In the genomic region with DNA sequence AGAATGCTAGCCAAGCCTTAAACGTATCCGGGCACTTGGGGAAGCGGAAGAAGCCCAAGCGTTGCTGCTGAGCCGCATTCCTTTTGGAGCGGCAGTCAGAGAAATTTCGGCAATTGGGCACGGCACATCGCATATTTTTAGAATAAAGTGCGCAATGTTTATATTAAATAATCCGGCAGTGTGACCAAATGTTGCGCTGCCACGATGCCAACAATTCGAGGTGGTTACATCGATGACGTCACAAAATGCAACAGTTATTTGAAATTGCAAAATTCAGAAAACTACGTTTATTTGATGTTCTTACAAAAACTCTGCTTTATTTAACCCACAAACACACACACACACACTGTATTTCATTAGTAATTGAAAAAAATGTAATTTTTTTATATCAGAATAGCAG, we compare ENCODE assay signal across 1 fruit fly cellular context.
TF ChIP-seq lines count a peak whose summit lies in the region.

A gene (minus strand): TSS at position 182 of the 400 bp plus-strand sequence.

TF ChIP-seq in whole organism, embryonic, 481 proteins besides CTCF, POLR2A, EP300 and RAD21 (continued from another document):
- TF ChIP-seq trem (tag; optimal IDR thresholded peaks at IDR 0.05; lab: Kevin White, UChicago) (peak; percentile 56), Nf-YC (tag; optimal IDR thresholded peaks at IDR 0.05; lab: Kevin White, UChicago) (peak; percentile 5), schlank (tag; optimal IDR thresholded peaks at IDR 0.05; lab: Kevin White, UChicago) (no peak), ci (GFP tag; IDR thresholded peaks at IDR 0.05; lab: Robert Waterston, UW) (peak; percentile 66; the same call in 1 of the 3 replicates), Hmx (GFP tag; optimal IDR thresholded peaks at IDR 0.05; lab: Kevin White, UChicago) (peak; percentile 1), Elba2 (GFP tag; optimal IDR thresholded peaks at IDR 0.05; lab: Kevin White, UChicago) (peak; percentile 48), CG3995 (GFP tag; optimal IDR thresholded peaks at IDR 0.05; lab: Kevin White, UChicago) (no peak), Pdp1 (GFP tag; optimal IDR thresholded peaks at IDR 0.05; lab: Kevin White, UChicago) (peak in 1 of 2 experiments; percentile 98), ssp (GFP tag; IDR thresholded peaks at IDR 0.05; lab: Robert Waterston, UW) (peak; percentile 79), CG7372 (GFP tag; IDR thresholded peaks at IDR 0.05; lab: Robert Waterston, UW) (no peak), Taf1 (GFP tag; IDR thresholded peaks at IDR 0.05; lab: Robert Waterston, UW) (no peak), CG3281 (GFP tag; optimal IDR thresholded peaks at IDR 0.05; lab: Kevin White, UChicago) (no peak), BtbVII (GFP tag; optimal IDR thresholded peaks at IDR 0.05; lab: Kevin White, UChicago) (peak; percentile 58), twi (tag; optimal IDR thresholded peaks at IDR 0.05; lab: Kevin White, UChicago) (no peak), CG17612 (GFP tag; IDR thresholded peaks at IDR 0.05; lab: Robert Waterston, UW) (no peak), CG6813 (GFP tag; optimal IDR thresholded peaks at IDR 0.05; lab: Kevin White, UChicago) (no peak), al (GFP tag; IDR thresholded peaks at IDR 0.05; lab: Robert Waterston, UW) (no peak), CG9609 (GFP tag; optimal IDR thresholded peaks at IDR 0.05; lab: Kevin White, UChicago) (no peak), CG1647 (GFP tag; optimal IDR thresholded peaks at IDR 0.05; lab: Kevin White, UChicago) (no peak), salm (tag; optimal IDR thresholded peaks at IDR 0.05; lab: Kevin White, UChicago) (no peak), CG14710 (tag; optimal IDR thresholded peaks at IDR 0.05; lab: Kevin White, UChicago) (peak; percentile 47), CG13424 (tag; optimal IDR thresholded peaks at IDR 0.05; lab: Kevin White, UChicago) (peak; percentile 22), inv (GFP tag; IDR thresholded peaks at IDR 0.05; lab: Robert Waterston, UW; ENCODE audit: partially characterized antibody) (0 out of 2 replicates have a peak, but pooled peaks have one; percentile 28), CHES-1-like (GFP tag; optimal IDR thresholded peaks at IDR 0.05; lab: Kevin White, UChicago) (peak; percentile 13), E2f2 (GFP tag; IDR thresholded peaks at IDR 0.05; lab: Robert Waterston, UW) (peak; percentile 77), CG8924 (tag; optimal IDR thresholded peaks at IDR 0.05; lab: Kevin White, UChicago) (peak; percentile 21), CkIIα-i1 (GFP tag; IDR thresholded peaks at IDR 0.05; lab: Robert Waterston, UW) (no peak), Awh (GFP tag; IDR thresholded peaks at IDR 0.05; lab: Robert Waterston, UW) (no peak), CG10267 (tag; optimal IDR thresholded peaks at IDR 0.05; lab: Kevin White, UChicago) (peak; percentile 9), Dp (GFP tag; optimal IDR thresholded peaks at IDR 0.05; lab: Kevin White, UChicago) (peak; percentile 69), gt (GFP tag; IDR thresholded peaks at IDR 0.05; lab: Robert Waterston, UW) (no peak), gro (GFP tag; optimal IDR thresholded peaks at IDR 0.05; lab: Kevin White, UChicago) (peak; percentile 47), CG18262 (tag; optimal IDR thresholded peaks at IDR 0.05; lab: Kevin White, UChicago) (no peak), MBD-R2 (GFP tag; IDR thresholded peaks at IDR 0.05; lab: Robert Waterston, UW) (peak; percentile 94), YL-1 (GFP tag; optimal IDR thresholded peaks at IDR 0.05; lab: Kevin White, UChicago) (peak; percentile 59), HmgZ (tag; optimal IDR thresholded peaks at IDR 0.05; lab: Kevin White, UChicago) (peak; percentile 64), Spps (tag; optimal IDR thresholded peaks at IDR 0.05; lab: Kevin White, UChicago) (no peak), stwl (tag; optimal IDR thresholded peaks at IDR 0.05; lab: Kevin White, UChicago) (peak; percentile 40), Sin3A (optimal IDR thresholded peaks at IDR 0.05; lab: Kevin White, UChicago) (peak; percentile 42), CG33213 (GFP tag; optimal IDR thresholded peaks at IDR 0.05; lab: Kevin White, UChicago) (peak; percentile 9), row (GFP tag; IDR thresholded peaks at IDR 0.05; lab: Robert Waterston, UW) (peak; percentile 92), CG2116 (GFP tag; optimal IDR thresholded peaks at IDR 0.05; lab: Kevin White, UChicago) (peak; percentile 80), pzg (GFP tag; optimal IDR thresholded peaks at IDR 0.05; lab: Kevin White, UChicago) (peak; percentile 76), ewg (GFP tag; optimal IDR thresholded peaks at IDR 0.05; lab: Kevin White, UChicago) (peak; percentile 37), sna (GFP tag; IDR thresholded peaks at IDR 0.05; lab: Robert Waterston, UW; ENCODE audit: partially characterized antibody) (no peak), CoRest (tag; optimal IDR thresholded peaks at IDR 0.05; lab: Kevin White, UChicago) (peak; percentile 21), ara (GFP tag; IDR thresholded peaks at IDR 0.05; lab: Robert Waterston, UW) (no peak), vvl (GFP tag; IDR thresholded peaks at IDR 0.05; lab: Robert Waterston, UW) (peak; percentile 78), Hmr (GFP tag; optimal IDR thresholded peaks at IDR 0.05; lab: Kevin White, UChicago) (peak; percentile 31), CG15514 (GFP tag; optimal IDR thresholded peaks at IDR 0.05; lab: Kevin White, UChicago) (peak; percentile 33), nmo (GFP tag; optimal IDR thresholded peaks at IDR 0.05; lab: Kevin White, UChicago) (peak; percentile 19), grau (tag; optimal IDR thresholded peaks at IDR 0.05; lab: Kevin White, UChicago) (peak; percentile 25), Asciz (GFP tag; optimal IDR thresholded peaks at IDR 0.05; lab: Kevin White, UChicago) (no peak), CG30020 (tag; optimal IDR thresholded peaks at IDR 0.05; lab: Kevin White, UChicago) (peak; percentile 28), CG7745 (tag; optimal IDR thresholded peaks at IDR 0.05; lab: Kevin White, UChicago) (no peak), Sry-δ (GFP tag; optimal IDR thresholded peaks at IDR 0.05; lab: Kevin White, UChicago) (peak; percentile 31), pb (GFP tag; optimal IDR thresholded peaks at IDR 0.05; lab: Kevin White, UChicago) (no peak), HLH4C (GFP tag; IDR thresholded peaks at IDR 0.05; lab: Robert Waterston, UW; ENCODE audit: partially characterized antibody) (0 out of 3 replicates have a peak, but pooled peaks have one; percentile 15), CG8478 (optimal IDR thresholded peaks at IDR 0.05; lab: Kevin White, UChicago) (no peak), CG7987 (GFP tag; optimal IDR thresholded peaks at IDR 0.05; lab: Kevin White, UChicago) (peak; percentile 31)
TF ChIP-seq in whole organism, embryonic: peak in this region for 87.
